Worm (Caenorhabditis elegans): ENCODE measurements around the gene ttr-25.

The ttr-25 gene

ce11 chrV:18565621-18566020, 9.1 kb downstream of the ttr-25 start (continued):
- no peak for TF ChIP-seq mdl-1 (tag; optimal IDR thresholded peaks at IDR 0.05)

ce11 chrV:18569445-18569844, 12.9 kb downstream of the ttr-25 start:
- TF ChIP-seq lin-14 (GFP tag; optimal IDR thresholded peaks at IDR 0.05): peak; percentile 67
- TF ChIP-seq mef-2 (tag; optimal IDR thresholded peaks at IDR 0.05): no peak
- TF ChIP-seq mdl-1 (tag; optimal IDR thresholded peaks at IDR 0.05): peak in 1 of 2 experiments; percentile 39
- no peak for TF ChIP-seq ceh-90 (tag; optimal IDR thresholded peaks at IDR 0.05)
- TF ChIP-seq nhr-90 (tag; optimal IDR thresholded peaks at IDR 0.05; ENCODE audit: poor library complexity): peak; percentile 14
- TF ChIP-seq mep-1 (tag; optimal IDR thresholded peaks at IDR 0.05): peak; percentile 14
- TF ChIP-seq nhr-77 (tag; optimal IDR thresholded peaks at IDR 0.05): no peak
- peak in 1 of 2 experiments; percentile 18 for TF ChIP-seq lsy-2 (tag; optimal IDR thresholded peaks at IDR 0.05)
- peak; percentile 21 for TF ChIP-seq nhr-20 (tag; optimal IDR thresholded peaks at IDR 0.05)
- no peak for TF ChIP-seq sptf-1 (tag; optimal IDR thresholded peaks at IDR 0.05)
- TF ChIP-seq lir-3 (tag; optimal IDR thresholded peaks at IDR 0.05; ENCODE audit: poor library complexity): no peak
- TF ChIP-seq nhr-85 (tag): no peak
- peak; percentile 36 for TF ChIP-seq blmp-1 (tag; optimal IDR thresholded peaks at IDR 0.05)
- peak; percentile 25 for TF ChIP-seq nhr-71 (tag; optimal IDR thresholded peaks at IDR 0.05)
- peak; percentile 40 for TF ChIP-seq snu-23 (GFP tag; optimal IDR thresholded peaks at IDR 0.05)
- no peak for TF ChIP-seq sox-4 (tag; optimal IDR thresholded peaks at IDR 0.05)
- TF ChIP-seq ztf-4 (tag; optimal IDR thresholded peaks at IDR 0.05): no peak
- TF ChIP-seq mab-9 (GFP tag; IDR thresholded peaks at IDR 0.05): no peak
- no peak for TF ChIP-seq nhr-47 (tag; optimal IDR thresholded peaks at IDR 0.05)
- no peak for TF ChIP-seq fkh-10 (GFP tag; optimal IDR thresholded peaks at IDR 0.05)
- no peak for TF ChIP-seq lin-39 (tag; optimal IDR thresholded peaks at IDR 0.05)
- TF ChIP-seq efl-3 (GFP tag; optimal IDR thresholded peaks at IDR 0.05): no peak
- peak in 1 of 3 experiments; percentile 15 for TF ChIP-seq dpl-1 (GFP tag; optimal IDR thresholded peaks at IDR 0.05)
- TF ChIP-seq nhr-12 (tag; optimal IDR thresholded peaks at IDR 0.05): no peak
- no peak for TF ChIP-seq Y116A8C.19 (tag; optimal IDR thresholded peaks at IDR 0.05; ENCODE audit: borderline replicate concordance)
- peak in 4 of 6 experiments; percentile 3 to 24 (median 16) for TF ChIP-seq elt-3 (tag; optimal IDR thresholded peaks at IDR 0.05)
- TF ChIP-seq lin-35 (GFP tag; optimal IDR thresholded peaks at IDR 0.05): peak in 1 of 2 experiments; percentile 53

- TF ChIP-seq unc-130 (tag; optimal IDR thresholded peaks at IDR 0.05) (no peak), nhr-19 (GFP tag; conservative IDR thresholded peaks at IDR 0.05) (no peak), xbp-1 (tag; optimal IDR thresholded peaks at IDR 0.05) (no peak), nhr-237 (tag; optimal IDR thresholded peaks at IDR 0.05) (no peak), ztf-4 (tag; optimal IDR thresholded peaks at IDR 0.05) (no peak), irx-1 (tag; optimal IDR thresholded peaks at IDR 0.05) (no peak), nhr-28 (tag; optimal IDR thresholded peaks at IDR 0.05) (no peak), pag-3 (tag; optimal IDR thresholded peaks at IDR 0.05; ENCODE audit: borderline replicate concordance, insufficient read depth) (no peak), vab-15 (tag; optimal IDR thresholded peaks at IDR 0.05) (no peak), nhr-12 (tag; optimal IDR thresholded peaks at IDR 0.05) (no peak), lin-39 (tag; optimal IDR thresholded peaks at IDR 0.05) (no peak), tbx-2 (tag; optimal IDR thresholded peaks at IDR 0.05) (no peak), mab-9 (GFP tag; IDR thresholded peaks at IDR 0.05) (no peak), ama-1 (optimal IDR thresholded peaks at IDR 0.05) (no peak), sptf-1 (tag; optimal IDR thresholded peaks at IDR 0.05) (no peak), unc-98 (GFP tag; IDR thresholded peaks at IDR 0.05) (no peak), nhr-20 (tag; optimal IDR thresholded peaks at IDR 0.05) (no peak), fkh-10 (GFP tag; optimal IDR thresholded peaks at IDR 0.05) (no peak), efl-3 (GFP tag; optimal IDR thresholded peaks at IDR 0.05) (no peak), swsn-7 (tag; optimal IDR thresholded peaks at IDR 0.05) (no peak)
These were observed 15.0 kb downstream of the ttr-25 start, which contains the start of gene Y51A2D.21 for ce11 chrV:18571533-18571932. Gene Y51A2D.21, plus strand, starts transcription at chrV:18571833.

Data from whole organism, L1 larva.